Fruit fly (Drosophila melanogaster) whole organism, embryonic: ENCODE results near the gene rols.

Experiments
- Abd-B ChIP-seq: fragments of 200-800 bp; sonication (Bioruptor generic); optimal IDR thresholded peaks from 2 replicates; lab custom pipeline; 2018; ENCODE audit warnings: missing biosample characterization, mild to moderate bottlenecking, missing genetic modification characterization, moderate library complexity
- CG10366 ChIP-seq: fragments of 200-800 bp; sonication (Bioruptor generic); IDR thresholded peaks from 2 replicates; pipeline ENCODE4 v1.3.6; 2022; ENCODE audit warnings: missing biosample characterization, missing genetic modification characterization
- CG11560 ChIP-seq: fragments of 200-800 bp; sonication (Bioruptor generic); IDR thresholded peaks from 3 replicates; pipeline ENCODE4 v1.3.6; 2022; ENCODE audit warnings: missing biosample characterization, missing genetic modification characterization
- CG11695 ChIP-seq: fragments of 200-800 bp; sonication (Bioruptor generic); IDR thresholded peaks from 3 replicates; pipeline ENCODE4 v1.3.6; 2022; ENCODE audit warnings: missing biosample characterization, missing genetic modification characterization
- CG12391 ChIP-seq: fragments of 200-800 bp; sonication (Bioruptor generic); optimal IDR thresholded peaks from 3 replicates; lab custom pipeline; 2018; ENCODE audit warnings: missing biosample characterization, mild to moderate bottlenecking, missing genetic modification characterization, moderate library complexity
- CG13894 ChIP-seq: fragments of 200-800 bp; sonication (Bioruptor generic); optimal IDR thresholded peaks from 3 replicates; lab custom pipeline; 2018; ENCODE audit warnings: missing biosample characterization, mild to moderate bottlenecking, missing genetic modification characterization, moderate library complexity
- CG14050 ChIP-seq: fragments of 200-800 bp; sonication (Bioruptor generic); IDR thresholded peaks from 3 replicates; pipeline ENCODE4 v1.3.6; 2022; ENCODE audit warnings: missing biosample characterization, missing genetic modification characterization
- CG1529 ChIP-seq: fragments of 200-800 bp; sonication (Bioruptor generic); optimal IDR thresholded peaks from 3 replicates; lab custom pipeline; 2018; ENCODE audit warnings: missing biosample characterization, missing genetic modification characterization
- CG16863 ChIP-seq: fragments of 200-800 bp; sonication (Bioruptor generic); optimal IDR thresholded peaks from 3 replicates; lab custom pipeline; 2016; ENCODE audit warnings: missing biosample characterization, missing genetic modification characterization
- CG17328 ChIP-seq: fragments of 200-800 bp; sonication (Bioruptor generic); IDR thresholded peaks from 2 replicates; pipeline ENCODE4 v1.3.6; 2022; ENCODE audit warnings: missing biosample characterization, missing genetic modification characterization
- CG17912 ChIP-seq: fragments of 200-800 bp; sonication (Bioruptor generic); optimal IDR thresholded peaks from 2 replicates; lab custom pipeline; 2018; ENCODE audit warnings: missing biosample characterization, mild to moderate bottlenecking, missing genetic modification characterization
- CG2678 ChIP-seq: fragments of 200-800 bp; sonication (Bioruptor generic); optimal IDR thresholded peaks from 3 replicates; lab custom pipeline; 2019; ENCODE audit warnings: missing biosample characterization, mild to moderate bottlenecking, missing genetic modification characterization, moderate library complexity
- CG2875 ChIP-seq: fragments of 200-800 bp; sonication (Bioruptor generic); optimal IDR thresholded peaks from 2 replicates; lab custom pipeline; 2017; ENCODE audit warnings: missing biosample characterization, mild to moderate bottlenecking, missing genetic modification characterization, missing genetic modification reagents
- CG3163 ChIP-seq: fragments of 200-800 bp; sonication (Bioruptor generic); optimal IDR thresholded peaks from 3 replicates; lab custom pipeline; 2016; ENCODE audit warnings: missing biosample characterization, missing genetic modification characterization
- CG43689 ChIP-seq: fragments of 200-800 bp; sonication (Bioruptor generic); IDR thresholded peaks from 2 replicates; pipeline ENCODE4 v1.3.6; 2022; ENCODE audit warnings: missing biosample characterization, missing genetic modification characterization
- CG4424 ChIP-seq: fragments of 200-800 bp; sonication (Bioruptor generic); optimal IDR thresholded peaks from 3 replicates; lab custom pipeline; 2016; ENCODE audit warnings: missing biosample characterization, missing genetic modification characterization
- CG4854 ChIP-seq: fragments of 200-800 bp; sonication (Bioruptor generic); optimal IDR thresholded peaks from 2 replicates; lab custom pipeline; 2016; ENCODE audit warnings: missing biosample characterization, missing genetic modification characterization, inconsistent platforms
- CG6791 ChIP-seq: fragments of 200-800 bp; sonication (Bioruptor generic); IDR thresholded peaks from 3 replicates; pipeline ENCODE4 v1.3.6; 2022; ENCODE audit warnings: missing biosample characterization, missing genetic modification characterization; ENCODE audit not compliant: partially characterized antibody
- CG8765 ChIP-seq: fragments of 200-800 bp; sonication (Bioruptor generic); IDR thresholded peaks from 2 replicates; pipeline ENCODE4 v1.3.6; 2022; ENCODE audit warnings: missing biosample characterization, missing genetic modification characterization
- CG8924 ChIP-seq: fragments of 200-800 bp; optimal IDR thresholded peaks from 3 replicates; lab custom pipeline; 2019; ENCODE audit warnings: missing biosample characterization, mild to moderate bottlenecking, missing genetic modification characterization, moderate library complexity
- Fer1 ChIP-seq: fragments of 200-800 bp; sonication (Bioruptor generic); optimal IDR thresholded peaks from 2 replicates; lab custom pipeline; 2017; ENCODE audit warnings: missing biosample characterization, mild to moderate bottlenecking, missing genetic modification characterization
- MTF-1 ChIP-seq: fragments of 200-800 bp; sonication (Bioruptor generic); optimal IDR thresholded peaks from 2 replicates; lab custom pipeline; 2018; ENCODE audit warnings: missing biosample characterization, mild to moderate bottlenecking, missing genetic modification characterization, borderline replicate concordance
- Oaz ChIP-seq: fragments of 200-800 bp; sonication (Bioruptor generic); IDR thresholded peaks from 2 replicates; pipeline ENCODE4 v1.3.6; 2022; ENCODE audit warnings: missing biosample characterization, missing genetic modification characterization
- Pdp1 ChIP-seq, 2 experiments: fragments of 200-800 bp; sonication (Bioruptor generic); optimal IDR thresholded peaks; 3 replicates each; lab custom pipeline; 2016; ENCODE audit warnings: missing biosample characterization in 2 of 2, missing genetic modification characterization in 2 of 2, mild to moderate bottlenecking in 1 of 2, moderate library complexity in 1 of 2
- Ptx1 ChIP-seq: fragments of 200-800 bp; sonication (Bioruptor generic); IDR thresholded peaks from 2 replicates; pipeline ENCODE4 v1.3.6; 2022; ENCODE audit warnings: missing biosample characterization, missing genetic modification characterization
- Ravus ChIP-seq: fragments of 200-800 bp; sonication (Bioruptor generic); IDR thresholded peaks from 2 replicates; pipeline ENCODE4 v1.3.6; 2022; ENCODE audit warnings: missing biosample characterization, missing genetic modification characterization
- Trl ChIP-seq, 3 experiments: fragments of >200 bp in 2 of 3; fragments of 200-800 bp in 1 of 3; sonication (Bioruptor generic) in 1 of 3; optimal IDR thresholded peaks; 2 replicates in 1 of 3; 3 replicates in 2 of 3; lab custom pipeline; 2016 to 2017; ENCODE audit warnings: missing biosample characterization in 1 of 3, missing genetic modification characterization in 1 of 3
- Vsx1 ChIP-seq: fragments of 200-800 bp; sonication (Bioruptor generic); optimal IDR thresholded peaks from 2 replicates; lab custom pipeline; 2017; ENCODE audit warnings: missing biosample characterization, mild to moderate bottlenecking, missing genetic modification characterization, missing genetic modification reagents
- ab ChIP-seq: fragments of 200-800 bp; sonication (Bioruptor generic); optimal IDR thresholded peaks from 2 replicates; lab custom pipeline; 2016; ENCODE audit warnings: missing biosample characterization, missing genetic modification characterization
- ato ChIP-seq: fragments of 200-800 bp; sonication (Bioruptor generic); IDR thresholded peaks from 2 replicates; pipeline ENCODE4 v1.3.6; 2022; ENCODE audit warnings: missing biosample characterization, missing genetic modification characterization; ENCODE audit not compliant: partially characterized antibody
- bsh ChIP-seq, 2 experiments: fragments of 200-800 bp; sonication (Bioruptor generic); optimal IDR thresholded peaks; 2 replicates each; lab custom pipeline; 2017 to 2018; ENCODE audit warnings: mild to moderate bottlenecking in 2 of 2, missing biosample characterization in 2 of 2, missing genetic modification characterization in 2 of 2, moderate library complexity in 1 of 2
- cato ChIP-seq: fragments of 200-800 bp; sonication (Bioruptor generic); optimal IDR thresholded peaks from 2 replicates; lab custom pipeline; 2016; ENCODE audit warnings: missing biosample characterization, missing genetic modification characterization, borderline replicate concordance
- cg ChIP-seq: fragments of 200-800 bp; sonication (Bioruptor generic); optimal IDR thresholded peaks from 3 replicates; lab custom pipeline; 2019; ENCODE audit warnings: missing biosample characterization, mild to moderate bottlenecking, missing genetic modification characterization, moderate library complexity
- crol ChIP-seq: fragments of 200-800 bp; sonication (Bioruptor generic); IDR thresholded peaks from 2 replicates; pipeline ENCODE4 v1.3.6; 2022; ENCODE audit warnings: missing biosample characterization, missing genetic modification characterization
- cwo ChIP-seq: fragments of 200-800 bp; sonication (Bioruptor generic); optimal IDR thresholded peaks from 3 replicates; lab custom pipeline; 2017; ENCODE audit warnings: missing biosample characterization, missing genetic modification characterization, mild to moderate bottlenecking, moderate library complexity, missing genetic modification reagents
- da ChIP-seq: fragments of 200-800 bp; sonication (Bioruptor generic); optimal IDR thresholded peaks from 2 replicates; lab custom pipeline; 2016; ENCODE audit warnings: missing biosample characterization, missing genetic modification characterization
- dm ChIP-seq: fragments of 200-800 bp; sonication (Bioruptor generic); optimal IDR thresholded peaks from 3 replicates; lab custom pipeline; 2016; ENCODE audit warnings: missing biosample characterization, missing genetic modification characterization
- fd64A ChIP-seq: fragments of 200-800 bp; sonication (Bioruptor generic); optimal IDR thresholded peaks from 3 replicates; lab custom pipeline; 2018; ENCODE audit warnings: missing biosample characterization, mild to moderate bottlenecking, missing genetic modification characterization
- fd96Cb ChIP-seq: fragments of 200-800 bp; sonication (Bioruptor generic); optimal IDR thresholded peaks from 2 replicates; lab custom pipeline; 2018; ENCODE audit warnings: missing biosample characterization, mild to moderate bottlenecking, missing genetic modification characterization, moderate library complexity
- her ChIP-seq: fragments of 200-800 bp; sonication (Bioruptor generic); optimal IDR thresholded peaks from 2 replicates; lab custom pipeline; 2016; ENCODE audit warnings: missing biosample characterization, missing genetic modification characterization
- lov ChIP-seq, 2 experiments: fragments of 200-800 bp in 1 of 2; fragments of >200 bp in 1 of 2; sonication (Bioruptor generic) in 1 of 2; IDR thresholded peaks in 1 of 2; optimal IDR thresholded peaks in 1 of 2; 2 replicates in 1 of 2; 3 replicates in 1 of 2; pipeline versions ENCODE4 v1.3.6 to Lab custom; 2017 to 2022; ENCODE audit warnings: missing biosample characterization in 1 of 2, missing genetic modification characterization in 1 of 2
- mld ChIP-seq: fragments of 200-800 bp; sonication (Bioruptor generic); IDR thresholded peaks from 3 replicates; pipeline ENCODE4 v1.3.6; 2022; ENCODE audit warnings: missing biosample characterization, missing genetic modification characterization; ENCODE audit not compliant: partially characterized antibody
- nerfin-1 ChIP-seq: fragments of 200-800 bp; sonication (Bioruptor generic); optimal IDR thresholded peaks from 3 replicates; lab custom pipeline; 2019; ENCODE audit warnings: missing biosample characterization, mild to moderate bottlenecking, missing genetic modification characterization, moderate library complexity
- ssp ChIP-seq: fragments of 200-800 bp; sonication (Bioruptor generic); IDR thresholded peaks from 2 replicates; pipeline ENCODE4 v1.3.6; 2022; ENCODE audit warnings: missing biosample characterization, missing genetic modification characterization
- tgo ChIP-seq: fragments of 200-800 bp; sonication (Bioruptor generic); IDR thresholded peaks from 3 replicates; pipeline ENCODE4 v1.3.6; 2022; ENCODE audit warnings: missing biosample characterization, missing genetic modification characterization
- unpg ChIP-seq: fragments of 200-800 bp; sonication (Bioruptor generic); optimal IDR thresholded peaks from 3 replicates; lab custom pipeline; 2018; ENCODE audit warnings: missing biosample characterization, mild to moderate bottlenecking, missing genetic modification characterization, moderate library complexity
- usp ChIP-seq: fragments of >200 bp; optimal IDR thresholded peaks from 2 replicates; lab custom pipeline; 2017; ENCODE audit warnings: missing biosample characterization, missing genetic modification characterization
- z ChIP-seq: fragments of 200-800 bp; sonication (Bioruptor generic); IDR thresholded peaks from 3 replicates; pipeline ENCODE4 v1.3.6; 2022; ENCODE audit warnings: missing biosample characterization, missing genetic modification characterization
- zen2 ChIP-seq: fragments of 200-800 bp; sonication (Bioruptor generic); IDR thresholded peaks from 3 replicates; pipeline ENCODE4 v1.3.6; 2022; ENCODE audit warnings: missing biosample characterization, missing genetic modification characterization; ENCODE audit not compliant: partially characterized antibody

The rols gene

dm6 chr3L:12083861-12084260 is 19.2 kb upstream of the rols start (continued):
- TF ChIP-seq bsh (GFP tag; optimal IDR thresholded peaks at IDR 0.05; lab: Kevin White, UChicago) (peak in 1 of 2 experiments; percentile 65), CG17912 (GFP tag; lab: Kevin White, UChicago) (peak; percentile 72), unpg (GFP tag; lab: Kevin White, UChicago) (peak; percentile 60), fd64A (peak; percentile 79), CG8765 (GFP tag; lab: Robert Waterston, UW) (no peak), Vsx1 (GFP tag; lab: Kevin White, UChicago) (peak; percentile 82), cg (GFP tag; lab: Kevin White, UChicago) (no peak), tgo (GFP tag; lab: Robert Waterston, UW) (peak; percentile 24; the same call in 2 of the 3 replicates), CG8924 (tag; lab: Kevin White, UChicago) (peak; percentile 56), Pdp1 (GFP tag; optimal IDR thresholded peaks at IDR 0.05; lab: Kevin White, UChicago) (no peak), ssp (GFP tag; lab: Robert Waterston, UW) (no peak), CG13894 (tag; lab: Kevin White, UChicago) (no peak), cwo (GFP tag; lab: Kevin White, UChicago) (peak; percentile 13), CG3163 (GFP tag; lab: Kevin White, UChicago) (no peak), fd96Cb (peak; percentile 49), CG2875 (GFP tag; lab: Kevin White, UChicago) (peak; percentile 74), CG43689 (GFP tag; lab: Robert Waterston, UW) (no peak), CG4424 (peak; percentile 52), mld (GFP tag; lab: Robert Waterston, UW) (no peak), CG4854 (GFP tag; lab: Kevin White, UChicago) (peak; percentile 31), da (GFP tag; lab: Kevin White, UChicago) (no peak), CG6791 (GFP tag; lab: Robert Waterston, UW) (no peak), Abd-B (GFP tag; lab: Kevin White, UChicago) (no peak), CG11560 (tag; lab: Robert Waterston, UW) (no peak), lov (optimal IDR thresholded peaks at IDR 0.05; lab: Kevin White, UChicago) (no peak), lov (GFP tag; IDR thresholded peaks at IDR 0.05; lab: Robert Waterston, UW) (0 out of 3 replicates have a peak, but pooled peaks have one; percentile 41), Ptx1 (GFP tag; lab: Robert Waterston, UW) (peak; percentile 26; the same call in 1 of the 2 replicates), CG12391 (tag; lab: Kevin White, UChicago) (peak; percentile 67), nerfin-1 (tag; lab: Kevin White, UChicago) (peak; percentile 73), CG11695 (GFP tag; lab: Robert Waterston, UW) (0 out of 3 replicates have a peak, but pooled peaks have one; percentile 38), crol (GFP tag; lab: Robert Waterston, UW) (no peak), Ravus (GFP tag; lab: Robert Waterston, UW) (no peak), CG1529 (GFP tag; lab: Kevin White, UChicago) (peak; percentile 65), MTF-1 (peak; percentile 88), CG16863 (GFP tag; lab: Kevin White, UChicago) (no peak), CG10366 (GFP tag; lab: Robert Waterston, UW) (no peak), Fer1 (GFP tag; lab: Kevin White, UChicago) (peak; percentile 50), ab (GFP tag; lab: Kevin White, UChicago) (no peak), CG14050 (no peak), Trl (optimal IDR thresholded peaks at IDR 0.05; lab: Kevin White, UChicago) (no peak), Trl (GFP tag; optimal IDR thresholded peaks at IDR 0.05; lab: Kevin White, UChicago) (peak; percentile 23), CG17328 (GFP tag; lab: Robert Waterston, UW) (no peak; the same call in 1 of the 2 replicates), CG2678 (peak; percentile 60), her (GFP tag; lab: Kevin White, UChicago) (no peak), zen2 (GFP tag; lab: Robert Waterston, UW) (no peak), dm (no peak), Oaz (GFP tag; lab: Robert Waterston, UW) (no peak), usp (GFP tag; lab: Kevin White, UChicago) (no peak), z (no peak), ato (GFP tag; lab: Robert Waterston, UW) (no peak), cato (no peak)
